Worm (Caenorhabditis elegans) whole organism, L4 larva: ENCODE measurements around the gene K09C4.5.

Experiments
- T20F7.1 ChIP-seq: fragments of 200-800 bp; sonication (Bioruptor generic); optimal IDR thresholded peaks from 2 replicates; lab custom pipeline; 2018; ENCODE audit warnings: mild to moderate bottlenecking, missing genetic modification characterization, missing compliant biosample characterization
- ceh-44 ChIP-seq: fragments of 200-800 bp; sonication (Bioruptor generic); IDR thresholded peaks from 2 replicates; pipeline ENCODE4 v1.3.6; 2022; ENCODE audit warnings: missing genetic modification reagents, missing genetic modification characterization, missing compliant biosample characterization
- dpl-1 ChIP-seq: fragments of 150-350 bp; optimal IDR thresholded peaks from 2 replicates; lab custom pipeline; 2014; ENCODE audit warnings: missing biosample characterization, missing genetic modification reagents, missing genetic modification characterization
- lin-15B ChIP-seq: fragments of 150-350 bp; sonication (generic microtip); optimal IDR thresholded peaks from 3 replicates; lab custom pipeline; 2014; ENCODE audit warnings: missing biosample characterization, missing genetic modification characterization
- mep-1 ChIP-seq: fragments of 150-350 bp; sonication (generic microtip); optimal IDR thresholded peaks from 3 replicates; lab custom pipeline; 2014; ENCODE audit warnings: missing biosample characterization, missing genetic modification characterization

DNA sequence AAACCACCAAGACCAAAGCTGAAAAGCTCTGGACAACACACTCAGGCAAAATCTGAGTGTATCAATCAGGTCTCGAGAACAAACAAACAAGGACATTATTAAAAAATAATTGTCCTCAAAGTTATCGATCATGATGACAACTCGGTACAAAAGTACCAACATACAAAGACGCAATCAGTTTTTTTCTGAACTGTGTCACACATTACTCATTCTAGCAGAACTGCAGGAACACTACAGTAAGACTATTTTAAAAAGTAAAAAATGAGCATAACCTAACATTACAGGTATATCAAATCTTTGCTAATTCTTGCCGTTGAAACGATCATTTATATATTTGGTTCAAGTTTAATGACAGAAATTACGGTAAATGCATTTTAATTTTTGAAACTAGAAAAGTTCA, 13.8 kb downstream of the K09C4.5 start, which contains the start of gene K09C4.2:
- no peak for TF ChIP-seq dpl-1 (GFP tag; lab: Kevin White, UChicago)
- no peak for TF ChIP-seq mep-1 (tag; lab: Kevin White, UChicago)
- TF ChIP-seq ceh-44 (GFP tag; lab: Robert Waterston, UW), result no peak
- no peak for TF ChIP-seq lin-15B
- no peak for TF ChIP-seq T20F7.1 (GFP tag; lab: Kevin White, UChicago)
